Worm (Caenorhabditis elegans): Measurements from ENCODE around the gene cutl-16.

DNA sequence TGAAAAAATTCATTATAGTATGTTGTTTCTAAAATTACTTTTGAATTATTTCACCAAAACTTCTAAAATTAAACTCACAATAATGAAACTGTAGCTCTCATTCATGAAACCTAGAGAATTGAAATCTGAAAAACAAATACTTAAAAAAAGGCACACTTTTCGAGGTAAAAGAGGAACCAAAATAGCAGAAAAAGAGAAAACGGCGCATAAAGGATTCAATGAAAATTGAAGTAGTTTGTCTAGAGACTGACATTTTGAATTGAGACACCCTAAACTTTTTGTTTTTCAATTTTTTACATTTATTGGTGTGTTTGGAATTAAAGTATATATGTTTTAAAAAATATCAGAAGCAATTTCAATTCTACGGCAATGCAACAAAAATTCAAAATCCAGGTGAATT is 29.8 kb downstream of the cutl-16 start, which contains the start of gene dgk-5:
- TF ChIP-seq scrt-1 (GFP tag; IDR thresholded peaks at IDR 0.05) = no peak
- no peak for TF ChIP-seq ceh-13 (GFP tag; optimal IDR thresholded peaks at IDR 0.05)
- TF ChIP-seq ama-1 (optimal IDR thresholded peaks at IDR 0.05) = no peak
- TF ChIP-seq tbx-11 (GFP tag; IDR thresholded peaks at IDR 0.05) = no peak
- TF ChIP-seq tra-4 (tag; optimal IDR thresholded peaks at IDR 0.05) = no peak
- no peak for TF ChIP-seq tbx-37 (GFP tag; conservative IDR thresholded peaks at IDR 0.05)
- TF ChIP-seq sea-1 (GFP tag; conservative IDR thresholded peaks at IDR 0.05) = no peak
- TF ChIP-seq hmbx-1 (tag; optimal IDR thresholded peaks at IDR 0.05) = no peak
